Fruit fly (Drosophila melanogaster) S2 (cell line): Measurements from ENCODE around the gene CG2218.

Source experiments
- CG8478 ChIP-seq: fragments of >200 bp; optimal IDR thresholded peaks from 2 replicates; lab custom pipeline; 2018
- CTCF ChIP-seq, 2 experiments: fragments of >200 bp; optimal IDR thresholded peaks; 2 replicates each; lab custom pipeline; 2018

Gene CG2218

dm6 chr3R:30419216-30419615, 8.9 kb downstream of the CG2218 start:
- TF ChIP-seq CG8478 (no peak), CTCF (optimal IDR thresholded peaks at IDR 0.05; lab: Kevin White, UChicago) (no peak)

DNA sequence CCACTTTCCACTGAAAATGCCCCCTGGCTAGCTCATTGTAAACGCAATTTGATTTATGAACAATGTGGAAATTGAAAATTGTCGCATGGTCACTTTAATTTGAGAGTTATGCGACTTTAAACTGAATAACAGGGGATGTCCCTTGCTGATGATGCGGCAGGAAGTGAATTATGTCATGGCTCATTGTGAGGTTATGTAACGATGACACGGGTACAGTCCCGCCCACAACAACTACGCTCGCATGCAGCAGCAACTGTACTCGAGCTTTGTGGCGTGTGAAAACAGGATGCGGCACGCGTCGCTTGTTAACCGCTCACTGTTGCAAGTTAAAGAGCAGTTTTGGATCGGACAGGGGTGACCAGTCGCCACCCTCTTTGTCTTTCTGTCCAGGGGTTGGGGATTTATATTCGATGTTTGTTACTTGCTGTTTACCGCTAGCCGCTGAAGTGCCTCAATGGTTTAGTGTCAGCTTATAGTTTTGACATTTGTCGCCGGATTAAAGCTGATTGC, 11.3 kb downstream of the CG2218 start:
- no peak for TF ChIP-seq CTCF (optimal IDR thresholded peaks at IDR 0.05; lab: Kevin White, UChicago)
- no peak for TF ChIP-seq CG8478

DNA sequence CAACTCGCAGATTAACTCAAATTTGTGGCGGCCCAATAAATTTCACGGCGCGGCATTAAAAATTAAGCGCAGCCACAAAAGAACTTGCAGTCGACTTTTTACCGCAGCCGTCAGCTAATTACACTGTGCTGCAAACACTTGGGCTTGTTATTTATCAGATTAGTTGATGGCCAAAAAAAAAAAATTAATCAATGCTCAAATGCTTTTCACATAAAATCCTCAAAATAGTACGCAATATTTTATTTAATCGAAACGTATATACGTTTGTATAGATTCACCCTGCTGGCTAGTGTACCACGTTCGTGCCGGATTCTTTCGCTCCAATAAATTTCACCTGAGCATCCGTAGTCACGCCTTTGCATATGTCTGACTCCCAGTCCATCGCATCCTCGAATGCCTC, 14.3 kb downstream of the CG2218 start:
- TF ChIP-seq CG8478 (no peak), CTCF (optimal IDR thresholded peaks at IDR 0.05; lab: Kevin White, UChicago) (no peak)

- TF ChIP-seq CG8478 (no peak), CTCF (optimal IDR thresholded peaks at IDR 0.05; lab: Kevin White, UChicago) (no peak)
Measured at dm6 chr3R:30406482-30406881, 21.6 kb downstream of the CG2218 start.

dm6 chr3R:30393909-30394308, 34.2 kb downstream of the CG2218 start:
- TF ChIP-seq CG8478: no peak
- no peak for TF ChIP-seq CTCF (optimal IDR thresholded peaks at IDR 0.05; lab: Kevin White, UChicago)

DNA sequence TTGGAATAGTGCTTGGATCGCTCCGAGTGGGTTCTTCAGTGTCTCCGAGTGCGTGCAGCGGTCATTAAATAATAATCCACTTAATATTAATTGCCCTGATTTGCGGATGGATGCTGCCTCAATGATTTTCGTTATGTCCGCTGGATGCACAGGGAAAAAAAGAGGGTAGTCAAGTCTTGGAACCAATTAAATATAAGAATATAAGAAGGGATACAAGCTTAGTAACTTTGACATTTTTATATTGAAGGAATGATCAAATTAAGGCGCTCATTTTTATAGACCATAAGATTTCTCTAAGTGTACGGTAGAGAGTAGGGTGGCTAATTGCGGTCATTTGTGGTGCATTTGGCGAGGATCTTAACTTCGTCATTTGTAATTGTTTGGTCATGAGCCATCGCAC, 36.1 kb downstream of the CG2218 start:
- TF ChIP-seq CTCF (optimal IDR thresholded peaks at IDR 0.05; lab: Kevin White, UChicago) (no peak), CG8478 (no peak)

DNA sequence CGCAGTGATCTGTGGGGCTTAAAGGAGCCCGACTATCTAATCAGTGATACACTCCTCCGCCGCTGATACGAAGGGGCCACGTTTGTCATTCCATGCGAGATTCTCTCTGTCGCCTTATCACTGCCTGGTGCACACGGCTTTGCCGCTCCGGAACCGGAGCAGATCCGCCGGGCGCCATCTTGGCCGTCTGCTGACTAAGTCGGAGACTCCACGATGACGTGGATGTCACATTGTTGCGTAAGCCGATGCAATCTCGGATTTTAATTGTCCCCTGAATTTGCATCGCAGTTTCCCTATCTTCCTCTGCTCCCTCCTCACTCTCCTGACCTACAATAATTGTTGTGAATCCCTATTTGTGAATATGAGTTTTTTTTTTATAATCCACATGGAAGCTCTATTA, 37.0 kb downstream of the CG2218 start:
- no peak for TF ChIP-seq CG8478
- TF ChIP-seq CTCF (optimal IDR thresholded peaks at IDR 0.05; lab: Kevin White, UChicago): no peak

- TF ChIP-seq CG8478 (no peak), CTCF (optimal IDR thresholded peaks at IDR 0.05; lab: Kevin White, UChicago) (no peak)
Measured at dm6 chr3R:30390304-30390703, 37.8 kb downstream of the CG2218 start.

dm6 chr3R:30389096-30389495, 39.0 kb downstream of the CG2218 start:
- TF ChIP-seq CG8478 (no peak), CTCF (optimal IDR thresholded peaks at IDR 0.05; lab: Kevin White, UChicago) (no peak)

DNA sequence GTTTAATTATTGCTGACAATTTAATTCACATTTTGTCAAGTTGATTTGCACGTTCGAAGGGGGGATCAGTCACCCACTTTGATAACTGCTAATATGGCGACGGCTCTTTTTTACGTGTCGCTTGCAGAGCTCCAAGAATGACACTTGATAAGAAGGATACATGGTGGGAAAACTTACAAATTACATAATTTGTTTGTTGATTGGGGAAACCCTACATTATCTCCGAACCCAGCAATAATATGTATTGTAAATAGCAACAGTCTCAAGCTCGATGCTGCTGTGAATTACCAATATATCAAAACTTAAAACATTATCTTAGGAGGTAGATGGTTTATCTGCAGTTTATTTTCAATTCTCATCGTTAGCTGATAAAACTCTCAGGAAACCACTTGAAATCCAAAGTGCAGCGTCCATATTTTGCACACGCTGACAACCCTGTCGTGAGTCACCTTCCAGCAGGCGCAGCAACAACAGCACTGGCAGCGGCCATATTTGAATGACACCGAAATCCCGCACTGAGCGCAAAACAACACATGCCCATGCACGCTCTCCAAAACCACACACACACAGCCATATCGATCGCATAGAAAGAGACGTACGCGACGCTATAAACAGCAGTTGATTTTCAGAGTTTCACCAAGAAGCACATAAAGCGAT, 39.7 kb downstream of the CG2218 start:
- TF ChIP-seq CG8478 (no peak), CTCF (optimal IDR thresholded peaks at IDR 0.05; lab: Kevin White, UChicago) (no peak)

dm6 chr3R:30387515-30388178, 40.4 kb downstream of the CG2218 start, which contains the start of the genes Fer2LCH and Fer1HCH:
Gene Fer2LCH (plus strand): TSS chr3R:30387804.
Gene Fer1HCH (minus strand): TSS chr3R:30388178.
- TF ChIP-seq CG8478 (no peak), CTCF (optimal IDR thresholded peaks at IDR 0.05; lab: Kevin White, UChicago) (no peak)

- TF ChIP-seq CG8478: no peak
- no peak for TF ChIP-seq CTCF (optimal IDR thresholded peaks at IDR 0.05; lab: Kevin White, UChicago)
Measured at dm6 chr3R:30386759-30387437, 41.2 kb downstream of the CG2218 start.

DNA sequence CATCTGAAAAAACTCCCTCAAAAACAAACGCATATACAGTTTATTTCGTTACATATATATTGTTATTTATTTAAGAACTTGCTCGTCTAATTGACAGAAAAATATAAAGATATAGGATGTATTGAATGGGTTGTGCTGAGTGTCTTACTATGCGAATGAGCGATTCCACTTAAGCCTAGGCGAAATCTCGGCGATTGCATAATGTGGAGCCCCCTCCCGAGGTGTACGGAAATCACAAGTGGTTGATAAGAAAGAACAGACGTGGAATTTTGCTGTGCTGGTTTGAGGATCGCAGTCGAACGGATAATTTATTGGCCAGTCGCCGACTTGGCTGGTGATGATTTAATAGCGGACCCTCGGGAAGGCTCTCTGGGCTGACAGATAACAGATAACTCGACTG, 42.5 kb downstream of the CG2218 start:
- TF ChIP-seq CG8478 (no peak), CTCF (optimal IDR thresholded peaks at IDR 0.05; lab: Kevin White, UChicago) (no peak)

dm6 chr3R:30383181-30383580, 44.9 kb downstream of the CG2218 start:
- TF ChIP-seq CTCF (optimal IDR thresholded peaks at IDR 0.05; lab: Kevin White, UChicago) (no peak), CG8478 (no peak)
